Worm (Caenorhabditis elegans): ENCODE data around the gene mfsd-10.

DNA sequence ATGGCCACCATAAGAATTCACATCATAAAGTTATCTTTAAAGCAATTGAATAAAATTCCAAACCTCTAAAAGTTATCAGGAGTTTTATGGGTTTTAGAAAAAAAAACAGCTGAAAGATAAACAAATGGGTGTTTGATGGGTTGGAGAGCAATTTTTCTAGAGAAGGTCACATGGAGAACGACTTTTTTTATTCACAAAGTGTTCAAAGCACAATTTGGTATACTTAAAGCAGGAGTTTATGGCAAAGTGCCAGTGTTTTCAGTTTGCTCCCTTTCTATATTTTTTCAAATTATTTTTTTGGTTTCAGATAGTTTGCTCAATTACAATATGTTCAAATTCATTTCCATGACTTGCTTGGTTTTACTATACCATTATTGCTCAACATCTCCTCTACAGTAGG is 32.8 kb upstream of the mfsd-10 start, which contains the start of gene F11C7.6:
- TF ChIP-seq ceh-43 (GFP tag; optimal IDR thresholded peaks at IDR 0.05) (no peak), ham-2 (GFP tag; optimal IDR thresholded peaks at IDR 0.05) (no peak), nhr-12 (tag; optimal IDR thresholded peaks at IDR 0.05) (no peak), M03D4.4 (tag; optimal IDR thresholded peaks at IDR 0.05) (no peak), elt-1 (tag; optimal IDR thresholded peaks at IDR 0.05; ENCODE audit: borderline replicate concordance, insufficient read depth) (no peak), nhr-28 (tag; optimal IDR thresholded peaks at IDR 0.05) (no peak), blmp-1 (tag; optimal IDR thresholded peaks at IDR 0.05) (no peak), nhr-237 (tag; optimal IDR thresholded peaks at IDR 0.05) (no peak), ztf-11 (tag; optimal IDR thresholded peaks at IDR 0.05) (no peak), snpc-4 (tag; optimal IDR thresholded peaks at IDR 0.05) (no peak), flh-1 (GFP tag; optimal IDR thresholded peaks at IDR 0.05) (no peak), unc-39 (tag; optimal IDR thresholded peaks at IDR 0.05) (no peak)

Measured in whole organism, mixed stage, embryonic.